Fruit fly (Drosophila melanogaster): ENCODE data around the gene CG16743.

CG16743 gene

DNA sequence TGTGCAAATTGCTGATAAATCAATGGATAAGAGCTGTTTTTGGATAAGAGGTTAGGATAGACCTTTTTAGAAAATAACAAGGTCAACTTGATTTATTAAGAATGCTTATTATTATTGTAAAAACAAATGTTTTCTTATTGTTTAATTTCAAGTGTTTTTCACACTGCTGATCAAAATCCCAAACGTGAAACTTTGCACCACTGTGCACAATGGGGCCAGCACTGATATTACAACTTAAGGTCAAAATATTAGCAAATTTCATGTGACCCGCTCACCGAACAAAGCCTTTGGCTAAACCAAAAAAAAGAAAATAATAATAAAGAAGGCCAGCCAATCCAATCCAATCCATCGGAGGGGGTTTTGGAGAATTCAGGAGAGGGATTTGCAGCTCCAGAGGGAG is 50.7 kb downstream of the CG16743 start:
- TF ChIP-seq Med (GFP tag) (peak; percentile 39), CG14014 (GFP tag; IDR thresholded peaks at IDR 0.05) (no peak), Chrac-16 (GFP tag; optimal IDR thresholded peaks at IDR 0.05) (no peak), CG8765 (GFP tag; IDR thresholded peaks at IDR 0.05) (no peak), prd (optimal IDR thresholded peaks at IDR 0.05) (no peak), prd (GFP tag; IDR thresholded peaks at IDR 0.05) (peak; percentile 21; the same call in 1 of the 3 replicates), sens (GFP tag) (peak; percentile 60), HHEX (GFP tag; optimal IDR thresholded peaks at IDR 0.05) (no peak), CG9609 (GFP tag; optimal IDR thresholded peaks at IDR 0.05) (no peak), pita (GFP tag; optimal IDR thresholded peaks at IDR 0.05) (no peak), grau (tag; optimal IDR thresholded peaks at IDR 0.05) (no peak), Dip3 (GFP tag; optimal IDR thresholded peaks at IDR 0.05) (no peak)
